Fruit fly (Drosophila melanogaster): ENCODE results near the gene CG32100.

The CG32100 gene

DNA sequence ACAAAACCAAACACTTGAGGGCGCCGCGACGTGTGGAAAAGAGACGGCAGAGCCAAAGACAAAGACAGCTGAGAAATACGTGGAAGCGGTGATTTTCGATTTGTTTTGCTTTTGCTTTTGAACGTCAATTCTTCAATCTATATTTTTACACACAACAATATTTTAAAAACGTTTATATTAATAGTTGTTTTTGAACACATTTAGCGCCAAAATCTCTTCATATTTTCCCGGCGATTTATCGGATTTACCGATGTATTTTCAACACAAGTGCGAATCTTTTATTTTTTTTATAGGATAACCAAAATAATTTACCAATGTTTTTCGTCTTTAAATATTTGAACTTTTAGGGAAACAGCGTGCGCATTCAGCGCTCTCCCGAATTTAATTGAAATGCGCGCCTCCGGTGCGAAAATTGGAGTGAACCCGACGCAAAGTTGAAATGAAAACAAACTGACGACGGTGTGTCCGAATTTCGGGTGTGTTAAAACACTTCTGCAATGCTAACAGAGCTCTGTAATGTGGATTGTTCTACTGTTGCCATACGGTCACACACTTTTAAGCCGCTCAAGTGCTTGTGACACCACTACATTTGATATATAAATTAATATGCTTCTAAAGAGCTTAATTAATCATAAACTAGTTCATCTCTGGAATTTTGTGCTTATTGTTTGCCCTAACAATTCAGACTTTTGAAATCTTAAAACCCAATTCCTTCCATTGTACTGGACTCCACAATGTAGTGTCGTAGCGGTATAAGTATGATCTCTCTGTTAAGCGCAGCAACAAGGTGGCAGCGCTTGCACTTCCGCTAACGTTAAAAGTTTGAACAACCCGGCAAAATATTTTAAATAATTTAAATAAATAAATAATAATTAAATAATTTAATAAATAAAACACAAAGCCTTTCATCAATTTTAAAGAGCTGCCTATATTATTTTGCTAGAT, 713 bp upstream of the CG32100 start, which contains the start of gene app (continued):
- TF ChIP-seq salr (GFP tag; optimal IDR thresholded peaks at IDR 0.05) (peak; percentile 62 to 94), Sox15 (GFP tag; optimal IDR thresholded peaks at IDR 0.05) (peak; percentile 91), CG6276 (GFP tag; optimal IDR thresholded peaks at IDR 0.05) (peak; percentile 91), CG11294 (GFP tag; IDR thresholded peaks at IDR 0.05) (peak; percentile 91), Lpt (GFP tag; optimal IDR thresholded peaks at IDR 0.05) (peak; percentile 79), CG1621 (tag; optimal IDR thresholded peaks at IDR 0.05) (peak; percentile 93), CG6854 (GFP tag; optimal IDR thresholded peaks at IDR 0.05) (peak; percentile 66), CG32006 (GFP tag; optimal IDR thresholded peaks at IDR 0.05) (peak; percentile 93), Eip75B (GFP tag; optimal IDR thresholded peaks at IDR 0.05) (peak; percentile 80), CG3919 (GFP tag; optimal IDR thresholded peaks at IDR 0.05) (peak; percentile 91), fd59A (GFP tag; optimal IDR thresholded peaks at IDR 0.05) (peak; percentile 88), Sox102F (GFP tag; optimal IDR thresholded peaks at IDR 0.05) (peak; percentile 90), fd85E (GFP tag; optimal IDR thresholded peaks at IDR 0.05) (peak; percentile 72), CG11902 (GFP tag; optimal IDR thresholded peaks at IDR 0.05) (peak; percentile 86), dsx (GFP tag; optimal IDR thresholded peaks at IDR 0.05; ENCODE audit: poor library complexity, severe bottlenecking) (peak; percentile 87), Hr38 (GFP tag; optimal IDR thresholded peaks at IDR 0.05) (no peak), CG8319 (GFP tag; optimal IDR thresholded peaks at IDR 0.05) (peak; percentile 84), ss (GFP tag; optimal IDR thresholded peaks at IDR 0.05) (peak; percentile 76 to 91), OdsH (GFP tag; optimal IDR thresholded peaks at IDR 0.05) (peak; percentile 93), CG10631 (GFP tag; optimal IDR thresholded peaks at IDR 0.05) (peak; percentile 90), Ets96B (tag; optimal IDR thresholded peaks at IDR 0.05) (peak; percentile 91)

DNA sequence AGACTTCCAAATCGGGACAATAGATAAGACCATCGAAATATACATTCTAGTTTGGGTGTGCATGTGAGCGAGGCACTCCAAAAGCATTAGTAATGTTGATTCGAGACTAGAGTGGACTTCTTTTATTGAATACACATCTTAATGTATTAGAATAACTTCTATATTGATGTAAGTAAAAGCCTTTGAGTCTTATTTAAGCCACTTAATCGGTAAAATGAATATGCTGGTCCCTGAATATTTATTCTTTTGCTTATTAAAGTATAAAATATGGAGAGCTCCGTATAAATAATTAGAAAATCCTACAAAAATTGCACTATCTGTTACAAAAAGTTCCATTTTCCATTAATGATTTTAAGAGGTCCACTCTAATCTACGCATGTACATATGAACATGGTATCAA, 2.5 kb downstream of the CG32100 start:
- TF ChIP-seq CG16779 (tag; optimal IDR thresholded peaks at IDR 0.05) (no peak), Met (GFP tag; optimal IDR thresholded peaks at IDR 0.05) (peak; percentile 7), CG6276 (GFP tag; optimal IDR thresholded peaks at IDR 0.05) (no peak), Lpt (GFP tag; optimal IDR thresholded peaks at IDR 0.05) (no peak), pdm3 (GFP tag; optimal IDR thresholded peaks at IDR 0.05) (no peak), salr (GFP tag; optimal IDR thresholded peaks at IDR 0.05) (no peak), CG15336 (GFP tag; IDR thresholded peaks at IDR 0.05) (peak; percentile 68), fd85E (GFP tag; optimal IDR thresholded peaks at IDR 0.05) (no peak), esn (GFP tag; optimal IDR thresholded peaks at IDR 0.05) (peak; percentile 32), Ets21C (GFP tag; optimal IDR thresholded peaks at IDR 0.05) (no peak), CG10669 (GFP tag; optimal IDR thresholded peaks at IDR 0.05) (no peak), vri (GFP tag; optimal IDR thresholded peaks at IDR 0.05) (peak; percentile 56), CG34406 (GFP tag; optimal IDR thresholded peaks at IDR 0.05) (no peak)

DNA sequence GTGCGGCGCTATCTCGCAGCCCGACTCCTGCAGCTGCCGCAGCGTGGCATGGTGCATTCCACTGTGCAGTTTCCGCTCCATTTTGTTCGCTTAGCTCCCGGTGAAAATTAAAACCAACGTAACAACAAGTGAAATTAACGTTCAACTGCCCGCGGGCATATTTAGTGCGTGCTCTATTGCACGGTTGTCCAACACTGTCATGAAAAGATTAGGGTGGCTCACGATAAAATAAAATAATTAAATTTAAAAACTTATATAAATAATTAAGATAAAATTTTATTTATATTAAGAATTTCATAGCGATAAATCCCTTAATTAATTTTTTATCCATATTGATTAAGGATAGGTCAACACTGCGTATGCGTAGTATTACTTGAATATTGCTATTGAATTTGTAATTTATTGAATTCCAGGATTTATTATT, 3.9 kb downstream of the CG32100 start, which contains the start of gene Pbgs:
Pbgs (minus strand) TSS at position 151 of the 424 bp plus-strand sequence.
- TF ChIP-seq Hr38 (GFP tag; optimal IDR thresholded peaks at IDR 0.05) (no peak), Sox102F (GFP tag; optimal IDR thresholded peaks at IDR 0.05) (no peak), net (GFP tag; optimal IDR thresholded peaks at IDR 0.05) (no peak), dac (GFP tag; optimal IDR thresholded peaks at IDR 0.05) (no peak), Eip75B (GFP tag; optimal IDR thresholded peaks at IDR 0.05) (no peak), acj6 (GFP tag; optimal IDR thresholded peaks at IDR 0.05) (no peak), CG6808 (GFP tag; optimal IDR thresholded peaks at IDR 0.05) (peak; percentile 14), CG8319 (GFP tag; optimal IDR thresholded peaks at IDR 0.05) (no peak), Blimp-1 (GFP tag; optimal IDR thresholded peaks at IDR 0.05) (no peak), CG31627 (GFP tag; optimal IDR thresholded peaks at IDR 0.05) (no peak), dsx (GFP tag; optimal IDR thresholded peaks at IDR 0.05; ENCODE audit: poor library complexity, severe bottlenecking) (peak; percentile 47), Ets21C (GFP tag; optimal IDR thresholded peaks at IDR 0.05) (no peak), OdsH (GFP tag; optimal IDR thresholded peaks at IDR 0.05) (no peak), Hr39 (GFP tag; optimal IDR thresholded peaks at IDR 0.05) (no peak), CG6276 (GFP tag; optimal IDR thresholded peaks at IDR 0.05) (peak; percentile 47), ss (GFP tag; optimal IDR thresholded peaks at IDR 0.05) (peak; percentile 7 to 21), Met (GFP tag; optimal IDR thresholded peaks at IDR 0.05) (no peak), CG8632 (GFP tag; optimal IDR thresholded peaks at IDR 0.05) (peak; percentile 13), CG11294 (GFP tag; IDR thresholded peaks at IDR 0.05) (no peak), CG3032 (tag; optimal IDR thresholded peaks at IDR 0.05) (peak; percentile 61), topi (GFP tag; optimal IDR thresholded peaks at IDR 0.05) (peak; percentile 18), CG6792 (GFP tag; optimal IDR thresholded peaks at IDR 0.05) (peak; percentile 8), CG8119 (GFP tag; IDR thresholded peaks at IDR 0.05) (peak; percentile 27; the same call in 1 of the 3 replicates), Sox15 (GFP tag; optimal IDR thresholded peaks at IDR 0.05) (no peak), fd85E (GFP tag; optimal IDR thresholded peaks at IDR 0.05) (no peak), lz (GFP tag; optimal IDR thresholded peaks at IDR 0.05) (peak; percentile 10), Lpt (GFP tag; optimal IDR thresholded peaks at IDR 0.05) (no peak), CG34406 (GFP tag; optimal IDR thresholded peaks at IDR 0.05) (no peak)
